Fruit fly (Drosophila melanogaster): ENCODE results near the gene CG17129.
A peak's percentile ranks its signal among the peaks of the same experiment; 100 is the strongest.

Gene CG17129

DNA sequence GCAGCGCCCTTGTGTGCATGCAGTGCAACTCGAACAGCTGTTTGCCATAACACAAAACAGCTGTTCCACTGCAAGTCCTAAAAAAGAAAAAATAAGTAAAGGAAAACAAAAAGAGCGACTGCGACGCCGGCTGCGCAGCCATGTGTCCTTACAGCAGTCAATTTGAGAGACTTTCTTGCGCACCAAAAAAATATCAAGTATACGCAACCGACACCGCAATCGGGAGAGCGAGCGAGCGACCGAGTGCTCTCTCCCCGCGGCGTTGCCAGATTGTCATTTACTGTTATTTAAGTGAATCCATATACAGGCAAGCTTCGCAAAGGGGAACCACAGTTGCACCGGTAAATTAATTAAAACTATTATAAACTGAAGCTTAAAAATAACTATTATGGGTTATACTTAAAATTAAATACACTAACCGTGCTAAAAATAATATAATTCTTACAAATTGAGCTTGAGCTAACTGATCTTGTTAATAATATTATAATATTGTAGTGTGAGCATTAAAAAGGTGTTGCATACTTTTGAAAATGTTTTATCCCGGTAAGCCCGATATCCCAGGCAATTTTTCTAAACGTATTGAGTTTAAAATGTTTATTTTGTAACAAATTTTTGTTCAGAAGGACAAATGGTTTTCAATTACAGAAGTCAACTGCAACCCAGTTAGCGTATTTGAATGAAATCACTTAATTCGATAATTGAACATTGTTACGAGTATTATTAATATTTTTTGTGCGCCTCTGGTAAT lies 50.0 kb downstream of the CG17129 start (continued):
- TF ChIP-seq CG4854 (GFP tag; optimal IDR thresholded peaks at IDR 0.05) (no peak), hbn (GFP tag; IDR thresholded peaks at IDR 0.05; ENCODE audit: partially characterized antibody) (no peak), cad (GFP tag; optimal IDR thresholded peaks at IDR 0.05) (no peak), wdn (GFP tag; IDR thresholded peaks at IDR 0.05) (peak; percentile 48; the same call in 1 of the 2 replicates), Sry-β (GFP tag; optimal IDR thresholded peaks at IDR 0.05) (no peak), Oli (tag; optimal IDR thresholded peaks at IDR 0.05) (peak; percentile 15), ci (GFP tag; IDR thresholded peaks at IDR 0.05) (peak; percentile 60), Lhr (GFP tag; optimal IDR thresholded peaks at IDR 0.05) (no peak), ERR (GFP tag; optimal IDR thresholded peaks at IDR 0.05) (no peak), CG8359 (GFP tag; optimal IDR thresholded peaks at IDR 0.05; ENCODE audit: borderline replicate concordance) (no peak), CG8924 (tag; optimal IDR thresholded peaks at IDR 0.05) (peak; percentile 19), trh (GFP tag; optimal IDR thresholded peaks at IDR 0.05) (no peak), HLHmδ (GFP tag; optimal IDR thresholded peaks at IDR 0.05) (no peak), Sin3A (optimal IDR thresholded peaks at IDR 0.05) (no peak), fd96Cb (tag; optimal IDR thresholded peaks at IDR 0.05) (peak; percentile 7), hkb (optimal IDR thresholded peaks at IDR 0.05) (no peak), hkb (GFP tag; IDR thresholded peaks at IDR 0.05) (peak; percentile 69), CG3838 (GFP tag; optimal IDR thresholded peaks at IDR 0.05) (no peak), CG3163 (GFP tag; optimal IDR thresholded peaks at IDR 0.05) (no peak), CG14667 (GFP tag; IDR thresholded peaks at IDR 0.05) (peak; percentile 56), CG4820 (GFP tag; optimal IDR thresholded peaks at IDR 0.05) (no peak), Trl (optimal IDR thresholded peaks at IDR 0.05) (peak; percentile 72 to 83), Trl (GFP tag; optimal IDR thresholded peaks at IDR 0.05) (peak; percentile 12), pum (GFP tag; optimal IDR thresholded peaks at IDR 0.05) (no peak), CG2875 (GFP tag; optimal IDR thresholded peaks at IDR 0.05) (no peak), Hr3 (GFP tag; optimal IDR thresholded peaks at IDR 0.05) (peak; percentile 28), CG8765 (GFP tag; IDR thresholded peaks at IDR 0.05) (peak; percentile 18; the same call in 1 of the 2 replicates), TFAM (GFP tag; optimal IDR thresholded peaks at IDR 0.05) (no peak), Ets97D (GFP tag; optimal IDR thresholded peaks at IDR 0.05) (no peak), CG4282 (GFP tag; optimal IDR thresholded peaks at IDR 0.05) (no peak), CG6689 (GFP tag; IDR thresholded peaks at IDR 0.05) (peak; percentile 34; the same call in 1 of the 2 replicates), CG10979 (tag; optimal IDR thresholded peaks at IDR 0.05) (peak; percentile 29), pros (GFP tag; optimal IDR thresholded peaks at IDR 0.05) (no peak), nau (GFP tag; optimal IDR thresholded peaks at IDR 0.05) (no peak), en (GFP tag; optimal IDR thresholded peaks at IDR 0.05) (no peak), CG14441 (GFP tag; IDR thresholded peaks at IDR 0.05) (peak; percentile 30; the same call in 1 of the 2 replicates), seq (GFP tag; IDR thresholded peaks at IDR 0.05) (peak; percentile 64), CG6654 (GFP tag; optimal IDR thresholded peaks at IDR 0.05) (no peak), wor (GFP tag; IDR thresholded peaks at IDR 0.05) (no peak), sim (GFP tag; IDR thresholded peaks at IDR 0.05) (no peak), tx (GFP tag; optimal IDR thresholded peaks at IDR 0.05) (no peak), CHES-1-like (GFP tag; optimal IDR thresholded peaks at IDR 0.05) (peak; percentile 40), CG2202 (tag; optimal IDR thresholded peaks at IDR 0.05) (no peak), fd3F (GFP tag; optimal IDR thresholded peaks at IDR 0.05) (peak; percentile 13), wek (GFP tag; optimal IDR thresholded peaks at IDR 0.05) (no peak), H15 (GFP tag; IDR thresholded peaks at IDR 0.05) (no peak), HLH4C (GFP tag; IDR thresholded peaks at IDR 0.05; ENCODE audit: partially characterized antibody) (no peak), trem (tag; optimal IDR thresholded peaks at IDR 0.05) (peak; percentile 8), ac (GFP tag; optimal IDR thresholded peaks at IDR 0.05) (no peak), CG17186 (GFP tag; optimal IDR thresholded peaks at IDR 0.05) (no peak), CG12744 (GFP tag; optimal IDR thresholded peaks at IDR 0.05) (no peak)
